In the genomic region with DNA sequence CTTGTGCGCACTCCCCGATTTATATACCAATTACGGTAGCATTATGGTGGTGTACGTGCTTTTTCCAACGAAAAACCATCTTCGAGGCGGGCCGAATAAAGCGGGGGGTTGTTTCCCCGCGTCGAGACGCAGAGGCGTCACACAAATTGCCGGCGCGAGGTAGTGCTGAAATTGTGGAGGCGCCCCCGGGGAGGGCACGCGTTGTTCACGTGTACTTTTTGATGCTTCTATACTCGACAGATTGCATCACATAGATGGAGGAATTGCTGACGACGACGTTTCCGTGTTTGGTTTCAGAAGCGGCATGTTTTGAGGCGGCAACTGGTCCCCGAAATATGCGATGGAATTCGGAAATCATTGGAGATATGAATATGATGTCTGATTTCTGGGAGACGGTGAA, we compare ENCODE assay signal across 1 worm cellular context.
TF ChIP-seq lines count a peak whose summit lies in the region.

No protein-coding gene starts in this region.

TF ChIP-seq in whole organism, L4 larva, 104 proteins besides CTCF, POLR2A, EP300 and RAD21 (continued from another document):
- TF ChIP-seq ztf-11 (tag; optimal IDR thresholded peaks at IDR 0.05; lab: Kevin White, UChicago): no peak
- TF ChIP-seq cey-2 (tag; optimal IDR thresholded peaks at IDR 0.05; lab: Kevin White, UChicago; ENCODE audit: borderline replicate concordance, insufficient read depth): no peak
- peak; percentile 6 for TF ChIP-seq spr-3 (GFP tag; optimal IDR thresholded peaks at IDR 0.05; lab: Kevin White, UChicago)
- peak; percentile 92 for TF ChIP-seq mxl-3 (GFP tag; optimal IDR thresholded peaks at IDR 0.05; lab: Kevin White, UChicago)
- no peak for TF ChIP-seq fos-1 (tag; optimal IDR thresholded peaks at IDR 0.05; lab: Kevin White, UChicago)
- 0 out of 2 replicates have a peak, but pooled peaks have one; percentile 36 for TF ChIP-seq vab-7 (GFP tag; IDR thresholded peaks at IDR 0.05; lab: Robert Waterston, UW)
- TF ChIP-seq gei-8 (GFP tag; optimal IDR thresholded peaks at IDR 0.05; lab: Kevin White, UChicago): peak; percentile 69
- TF ChIP-seq ama-1 (optimal IDR thresholded peaks at IDR 0.05; lab: Kevin White, UChicago): no peak
- TF ChIP-seq ceh-20 (GFP tag; IDR thresholded peaks at IDR 0.05; lab: Robert Waterston, UW): peak; percentile 93
- TF ChIP-seq R02D3.7 (tag; optimal IDR thresholded peaks at IDR 0.05; lab: Kevin White, UChicago): no peak
- peak; percentile 63 to 85 for TF ChIP-seq lsy-2 (tag; optimal IDR thresholded peaks at IDR 0.05; lab: Kevin White, UChicago)
- TF ChIP-seq snpc-4 (tag; optimal IDR thresholded peaks at IDR 0.05; lab: Kevin White, UChicago): no peak
- TF ChIP-seq nhr-6 (tag; optimal IDR thresholded peaks at IDR 0.05; lab: Kevin White, UChicago): peak; percentile 82
- no peak for TF ChIP-seq dmd-9 (GFP tag; IDR thresholded peaks at IDR 0.05; lab: Robert Waterston, UW)
- peak; percentile 93 for TF ChIP-seq ztf-7 (tag; optimal IDR thresholded peaks at IDR 0.05; lab: Kevin White, UChicago)
- peak; percentile 65 for TF ChIP-seq nhr-102 (tag; optimal IDR thresholded peaks at IDR 0.05; lab: Kevin White, UChicago)
- peak; percentile 74 for TF ChIP-seq nhr-25 (tag; optimal IDR thresholded peaks at IDR 0.05; lab: Kevin White, UChicago; ENCODE audit: borderline replicate concordance, insufficient read depth)
- peak; percentile 84 to 92 for TF ChIP-seq mdl-1 (tag; optimal IDR thresholded peaks at IDR 0.05; lab: Kevin White, UChicago)
- TF ChIP-seq madf-5 (GFP tag; IDR thresholded peaks at IDR 0.05; lab: Robert Waterston, UW): 0 out of 4 replicates have a peak, but pooled peaks of 1 of the 2 experiments have one; percentile 70
- peak; percentile 89 for TF ChIP-seq fkh-10 (GFP tag; optimal IDR thresholded peaks at IDR 0.05; lab: Kevin White, UChicago)
- no peak for TF ChIP-seq snpc-1.2 (GFP tag; IDR thresholded peaks at IDR 0.05; lab: Robert Waterston, UW)
- TF ChIP-seq Y75B8A.6 (GFP tag; IDR thresholded peaks at IDR 0.05; lab: Robert Waterston, UW): no peak
- peak; percentile 100 for TF ChIP-seq aha-1 (tag; lab: Kevin White, UChicago)
- TF ChIP-seq T26A8.4 (GFP tag; IDR thresholded peaks at IDR 0.05; lab: Robert Waterston, UW): peak; percentile 67
- TF ChIP-seq arid-1 (GFP tag; conservative IDR thresholded peaks at IDR 0.05; lab: Robert Waterston, UW): 0 out of 2 replicates have a peak, but pooled peaks have one; percentile 37
